Worm (Caenorhabditis elegans): ENCODE results near the gene mdt-17.

DNA sequence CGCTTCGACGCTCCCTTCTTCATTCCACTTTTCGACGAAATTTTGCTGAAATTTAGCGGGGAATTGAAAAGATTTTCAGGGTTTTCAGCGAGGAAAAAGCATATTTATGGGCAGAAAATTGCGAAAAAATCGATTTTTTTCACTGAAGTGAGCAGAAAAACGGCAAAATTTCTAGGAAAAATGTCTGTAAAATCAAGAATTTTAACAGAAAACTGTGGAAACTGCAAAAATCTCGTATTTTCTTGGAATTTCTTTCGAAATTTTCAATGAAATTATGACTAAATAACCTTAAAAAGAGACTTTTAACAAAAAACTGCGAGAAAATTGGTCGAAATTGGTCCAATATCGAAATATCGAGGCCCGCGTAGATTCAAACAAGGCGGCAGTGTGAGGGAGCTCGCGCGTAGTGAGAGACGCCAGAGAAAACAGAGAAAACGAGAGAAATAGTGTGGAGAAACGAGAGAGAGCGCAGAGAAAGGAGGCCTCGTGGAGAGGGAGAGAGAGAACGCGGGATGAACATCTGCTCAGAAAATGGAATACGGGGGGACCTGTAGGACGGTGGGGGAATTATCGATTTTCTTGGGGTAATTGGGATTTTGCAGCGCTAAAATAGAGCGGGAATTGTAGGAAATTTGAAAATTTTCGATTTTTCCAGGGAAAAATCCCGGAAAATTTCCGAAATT is 17.5 kb downstream of the mdt-17 start, which contains the start of gene swsn-1:
- TF ChIP-seq vab-7 (GFP tag; IDR thresholded peaks at IDR 0.05), result no peak
- no peak for TF ChIP-seq F26F4.8 (GFP tag; conservative IDR thresholded peaks at IDR 0.05)
- TF ChIP-seq hlh-30 (tag; optimal IDR thresholded peaks at IDR 0.05; ENCODE audit: insufficient read depth), result peak; percentile 79
- no peak for TF ChIP-seq nhr-11 (tag; optimal IDR thresholded peaks at IDR 0.05)
- TF ChIP-seq lin-39 (tag; optimal IDR thresholded peaks at IDR 0.05), result no peak
- TF ChIP-seq ceh-82 (tag; optimal IDR thresholded peaks at IDR 0.05), result no peak
- no peak for TF ChIP-seq egl-27 (tag; optimal IDR thresholded peaks at IDR 0.05)
- TF ChIP-seq nhr-77 (tag; optimal IDR thresholded peaks at IDR 0.05), result no peak
- no peak for TF ChIP-seq R02D3.7 (tag; optimal IDR thresholded peaks at IDR 0.05)
- peak; percentile 31 for TF ChIP-seq dve-1 (tag; optimal IDR thresholded peaks at IDR 0.05; ENCODE audit: insufficient read depth)
- no peak for TF ChIP-seq daf-19 (GFP tag; conservative IDR thresholded peaks at IDR 0.05)
- TF ChIP-seq dpl-1 (GFP tag; optimal IDR thresholded peaks at IDR 0.05), result peak; percentile 34
- no peak for TF ChIP-seq jun-1 (tag; optimal IDR thresholded peaks at IDR 0.05)

All from whole organism, L4 larva.